Worm (Caenorhabditis elegans) whole organism, young adult: ENCODE measurements around the gene C14F11.7.

Experiments
- F23B12.7 ChIP-seq: sonication (generic microtip); optimal IDR thresholded peaks from 2 replicates; lab custom pipeline; 2017; ENCODE audit warnings: missing genetic modification characterization, mild to moderate bottlenecking, missing compliant biosample characterization, antibody characterized with exemption, moderate library complexity; ENCODE audit not compliant: insufficient read depth
- K11D2.4 ChIP-seq: fragments of 200-800 bp; sonication (Bioruptor generic); IDR thresholded peaks from 2 replicates; pipeline ENCODE4 v1.3.6; 2022; ENCODE audit warnings: missing genetic modification reagents, missing genetic modification characterization, missing compliant biosample characterization
- attf-3 ChIP-seq: fragments of 200-800 bp; sonication (Bioruptor generic); conservative IDR thresholded peaks from 2 replicates; pipeline ENCODE4 v1.3.6; 2022; ENCODE audit warnings: missing genetic modification reagents, missing genetic modification characterization, missing compliant biosample characterization
- attf-6 ChIP-seq: fragments of 200-800 bp; sonication (Bioruptor generic); IDR thresholded peaks from 2 replicates; pipeline ENCODE4 v1.3.6; 2022; ENCODE audit warnings: missing genetic modification reagents, missing genetic modification characterization, missing compliant biosample characterization
- ceh-100 ChIP-seq: fragments of 200-800 bp; sonication (Bioruptor generic); IDR thresholded peaks from 2 replicates; pipeline ENCODE4 v1.3.6; 2022; ENCODE audit warnings: missing genetic modification reagents, missing genetic modification characterization, missing compliant biosample characterization
- ceh-79 ChIP-seq: sonication (generic microtip); optimal IDR thresholded peaks from 2 replicates; lab custom pipeline; 2017; ENCODE audit warnings: mild to moderate bottlenecking, missing genetic modification characterization, missing compliant biosample characterization
- dpff-1 ChIP-seq: sonication (generic microtip); optimal IDR thresholded peaks from 2 replicates; lab custom pipeline; 2017; ENCODE audit warnings: mild to moderate bottlenecking, missing genetic modification characterization, missing compliant biosample characterization
- egl-18 ChIP-seq: fragments of 200-800 bp; sonication (Bioruptor generic); IDR thresholded peaks from 2 replicates; pipeline ENCODE4 v1.3.6; 2022; ENCODE audit warnings: missing genetic modification reagents, missing genetic modification characterization, missing compliant biosample characterization
- egrh-3 ChIP-seq: fragments of 200-800 bp; sonication (Bioruptor generic); IDR thresholded peaks from 2 replicates; pipeline ENCODE4 v1.3.6; 2022; ENCODE audit warnings: missing genetic modification reagents, missing genetic modification characterization, missing compliant biosample characterization
- hsf-1 ChIP-seq: fragments of 200-800 bp; sonication (Bioruptor generic); IDR thresholded peaks from 2 replicates; pipeline ENCODE4 v1.3.6; 2022; ENCODE audit warnings: missing genetic modification reagents, missing genetic modification characterization, missing compliant biosample characterization
- let-526 ChIP-seq: fragments of 200-800 bp; sonication (Bioruptor generic); IDR thresholded peaks from 2 replicates; pipeline ENCODE4 v1.3.6; 2022; ENCODE audit warnings: missing genetic modification reagents, missing genetic modification characterization, missing compliant biosample characterization
- let-607 ChIP-seq, 2 experiments: fragments of 200-800 bp in 1 of 2; sonication (Bioruptor generic) in 1 of 2; sonication (generic microtip) in 1 of 2; optimal IDR thresholded peaks; 2 replicates each; lab custom pipeline; 2016 to 2018; ENCODE audit warnings: mild to moderate bottlenecking in 2 of 2, missing compliant biosample characterization in 2 of 2, missing genetic modification characterization in 2 of 2, moderate library complexity in 2 of 2, missing genotype in 1 of 2
- lin-35 ChIP-seq, 3 experiments: fragments of 150-350 bp in 2 of 3; sonication (generic microtip) in 1 of 3; optimal IDR thresholded peaks; 2 replicates each; lab custom pipeline; 2014 to 2018; ENCODE audit warnings: missing biosample characterization in 3 of 3, missing genetic modification characterization in 3 of 3, missing genetic modification reagents in 3 of 3
- lin-40 ChIP-seq: sonication (generic microtip); optimal IDR thresholded peaks from 2 replicates; lab custom pipeline; 2016; ENCODE audit warnings: missing genetic modification characterization, mild to moderate bottlenecking, missing compliant biosample characterization, missing genotype, missing genetic modification reagents
- madf-3 ChIP-seq: fragments of 200-800 bp; sonication (Bioruptor generic); IDR thresholded peaks from 2 replicates; pipeline ENCODE4 v1.3.6; 2022; ENCODE audit warnings: missing genetic modification reagents, missing genetic modification characterization, missing compliant biosample characterization
- mcd-1 ChIP-seq: fragments of 200-800 bp; sonication (Bioruptor generic); IDR thresholded peaks from 2 replicates; pipeline ENCODE4 v1.3.6; 2022; ENCODE audit warnings: missing genetic modification reagents, missing genetic modification characterization, missing compliant biosample characterization
- mel-28 ChIP-seq: sonication (generic microtip); optimal IDR thresholded peaks from 2 replicates; lab custom pipeline; 2016; ENCODE audit warnings: borderline replicate concordance, mild to moderate bottlenecking, missing genetic modification characterization, missing compliant biosample characterization
- nfya-1 ChIP-seq: sonication (generic microtip); optimal IDR thresholded peaks from 2 replicates; lab custom pipeline; 2017; ENCODE audit warnings: antibody characterized with exemption, missing compliant biosample characterization, missing genetic modification characterization, borderline replicate concordance; ENCODE audit not compliant: insufficient read depth
- nhr-90 ChIP-seq: sonication (generic microtip); optimal IDR thresholded peaks from 2 replicates; lab custom pipeline; 2016; ENCODE audit warnings: missing genotype, mild to moderate bottlenecking, missing genetic modification characterization, missing compliant biosample characterization
- sptf-2 ChIP-seq: fragments of 200-800 bp; sonication (Bioruptor generic); optimal IDR thresholded peaks from 2 replicates; lab custom pipeline; 2018; ENCODE audit warnings: mild to moderate bottlenecking, missing genetic modification characterization, missing compliant biosample characterization
- tbx-9 ChIP-seq: sonication (generic microtip); optimal IDR thresholded peaks from 2 replicates; lab custom pipeline; 2016; ENCODE audit warnings: borderline replicate concordance, missing genetic modification characterization, inconsistent platforms, missing compliant biosample characterization
- tlf-1 ChIP-seq: fragments of 200-800 bp; sonication (Bioruptor generic); optimal IDR thresholded peaks from 2 replicates; lab custom pipeline; 2018; ENCODE audit warnings: mild to moderate bottlenecking, missing genetic modification characterization, missing compliant biosample characterization
- zfh-2 ChIP-seq: fragments of 200-800 bp; sonication (Bioruptor generic); conservative IDR thresholded peaks from 2 replicates; pipeline ENCODE4 v1.3.6; 2022; ENCODE audit warnings: missing genetic modification reagents, missing genetic modification characterization, missing compliant biosample characterization
- ztf-3 ChIP-seq: fragments of 200-800 bp; sonication (Bioruptor generic); optimal IDR thresholded peaks from 2 replicates; lab custom pipeline; 2018; ENCODE audit warnings: mild to moderate bottlenecking, missing genetic modification characterization, missing compliant biosample characterization

C14F11.7 gene

DNA sequence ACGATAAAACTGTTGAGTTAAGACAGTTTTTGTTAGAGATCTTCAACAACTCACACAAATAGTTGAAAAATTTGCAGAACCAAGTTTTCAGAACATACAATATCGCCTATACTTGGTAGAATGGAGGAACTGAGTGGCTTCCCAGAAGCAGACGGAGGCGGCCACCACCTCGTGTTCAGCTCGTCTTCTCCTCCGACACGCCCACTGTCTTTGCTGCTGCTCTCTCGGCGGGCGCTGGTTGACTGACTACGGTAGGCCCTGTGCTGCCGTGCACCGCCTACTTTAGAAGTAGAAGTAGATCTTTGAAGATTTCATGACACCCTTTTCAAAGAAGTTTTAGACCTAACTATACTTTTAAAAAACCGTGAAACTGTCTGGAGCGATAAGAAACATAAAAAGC, 46.3 kb downstream of the C14F11.7 start:
- TF ChIP-seq nhr-90 (tag; lab: Kevin White, UChicago) (no peak), zfh-2 (GFP tag; lab: Robert Waterston, UW) (peak; percentile 72), dpff-1 (tag; lab: Kevin White, UChicago) (no peak), let-607 (tag; optimal IDR thresholded peaks at IDR 0.05; lab: Kevin White, UChicago) (no peak), tbx-9 (tag; lab: Kevin White, UChicago) (no peak), tlf-1 (GFP tag; lab: Kevin White, UChicago) (no peak), egrh-3 (GFP tag; lab: Robert Waterston, UW) (peak; percentile 27; the same call in 1 of the 2 replicates), ceh-79 (tag; lab: Kevin White, UChicago) (no peak)

DNA sequence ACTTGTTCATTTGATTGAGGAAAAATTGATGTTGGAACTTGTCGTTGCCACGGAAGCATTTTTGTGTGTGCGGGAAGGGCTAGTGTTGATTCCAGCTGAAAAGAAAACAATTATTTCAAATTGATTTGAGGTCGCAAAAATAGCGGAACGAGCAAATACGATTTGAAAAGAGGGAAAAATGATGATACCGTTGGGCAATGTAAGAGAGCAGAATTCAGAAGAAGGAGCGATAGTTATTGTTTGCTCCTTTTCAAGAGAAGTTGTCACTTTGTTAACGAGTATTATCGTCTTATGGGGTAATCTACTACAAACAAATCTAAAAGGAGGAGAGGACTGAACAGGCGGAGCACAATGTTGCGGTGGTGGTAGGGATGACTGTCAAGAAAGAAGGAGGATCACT, 47.9 kb downstream of the C14F11.7 start, which contains the start of gene odd-2:
odd-2 (minus strand) TSS at position 101 of the 400 bp plus-strand sequence.
- TF ChIP-seq egl-18 (GFP tag; lab: Robert Waterston, UW) (no peak), lin-40 (tag; lab: Kevin White, UChicago) (no peak), madf-3 (GFP tag; lab: Robert Waterston, UW) (no peak), sptf-2 (GFP tag; lab: Kevin White, UChicago) (no peak), ceh-100 (GFP tag; lab: Robert Waterston, UW) (no peak), mcd-1 (no peak)

DNA sequence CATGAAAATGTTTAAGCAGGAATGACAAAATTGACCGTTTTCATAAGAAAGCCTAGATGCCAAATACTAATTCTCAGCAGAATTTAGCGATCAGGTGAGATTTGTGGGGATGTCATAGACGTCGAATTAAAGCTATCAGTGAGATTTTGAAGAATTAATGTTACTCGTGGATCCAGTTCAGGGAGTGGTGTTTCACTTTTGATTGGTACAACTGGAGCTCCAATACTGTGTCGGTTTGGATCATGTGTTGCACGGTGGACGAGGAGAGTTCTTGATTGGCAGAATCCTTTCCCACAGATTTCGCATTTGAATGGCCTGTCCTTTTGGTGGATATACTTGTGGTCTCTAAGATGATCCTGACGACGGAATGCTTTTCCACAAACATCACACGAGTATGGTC, 48.8 kb downstream of the C14F11.7 start:
- TF ChIP-seq attf-3: no peak
- TF ChIP-seq ztf-3: no peak
- no peak for TF ChIP-seq F23B12.7 (tag; lab: Kevin White, UChicago)
- TF ChIP-seq hsf-1: no peak
- no peak for TF ChIP-seq mel-28
- TF ChIP-seq let-526: no peak
- no peak for TF ChIP-seq attf-6
- TF ChIP-seq K11D2.4 (GFP tag; lab: Robert Waterston, UW): no peak
- no peak for TF ChIP-seq nfya-1
- TF ChIP-seq lin-35 (GFP tag; optimal IDR thresholded peaks at IDR 0.05; lab: Kevin White, UChicago): no peak
